Fruit fly (Drosophila melanogaster) whole organism, embryonic: ENCODE results near the gene Ufd4.

Experiments
- Abd-B ChIP-seq: fragments of 200-800 bp; sonication (Bioruptor generic); optimal IDR thresholded peaks from 2 replicates; lab custom pipeline; 2018; ENCODE audit warnings: missing biosample characterization, mild to moderate bottlenecking, missing genetic modification characterization, moderate library complexity
- CG10366 ChIP-seq: fragments of 200-800 bp; sonication (Bioruptor generic); IDR thresholded peaks from 2 replicates; pipeline ENCODE4 v1.3.6; 2022; ENCODE audit warnings: missing biosample characterization, missing genetic modification characterization
- CG10543 ChIP-seq: fragments of 200-800 bp; sonication (Bioruptor generic); optimal IDR thresholded peaks from 3 replicates; lab custom pipeline; 2017; ENCODE audit warnings: missing biosample characterization, mild to moderate bottlenecking, missing genetic modification characterization, moderate library complexity
- CG11560 ChIP-seq: fragments of 200-800 bp; sonication (Bioruptor generic); IDR thresholded peaks from 3 replicates; pipeline ENCODE4 v1.3.6; 2022; ENCODE audit warnings: missing biosample characterization, missing genetic modification characterization
- CG11695 ChIP-seq: fragments of 200-800 bp; sonication (Bioruptor generic); IDR thresholded peaks from 3 replicates; pipeline ENCODE4 v1.3.6; 2022; ENCODE audit warnings: missing biosample characterization, missing genetic modification characterization
- CG13424 ChIP-seq: fragments of 200-800 bp; sonication (Bioruptor generic); optimal IDR thresholded peaks from 2 replicates; lab custom pipeline; 2019; ENCODE audit warnings: missing biosample characterization, mild to moderate bottlenecking, missing genetic modification characterization, moderate library complexity
- CG14710 ChIP-seq: fragments of 200-800 bp; sonication (Bioruptor generic); optimal IDR thresholded peaks from 3 replicates; lab custom pipeline; 2019; ENCODE audit warnings: missing biosample characterization, mild to moderate bottlenecking, missing genetic modification characterization, moderate library complexity
- CG1529 ChIP-seq: fragments of 200-800 bp; sonication (Bioruptor generic); optimal IDR thresholded peaks from 3 replicates; lab custom pipeline; 2018; ENCODE audit warnings: missing biosample characterization, missing genetic modification characterization
- CG15601 ChIP-seq: fragments of 200-800 bp; sonication (Bioruptor generic); optimal IDR thresholded peaks from 3 replicates; lab custom pipeline; 2019; ENCODE audit warnings: missing biosample characterization, mild to moderate bottlenecking, missing genetic modification characterization, moderate library complexity
- CG17186 ChIP-seq: fragments of 200-800 bp; sonication (Bioruptor generic); optimal IDR thresholded peaks from 3 replicates; lab custom pipeline; 2017; ENCODE audit warnings: missing biosample characterization, missing genetic modification reagents, missing genetic modification characterization
- CG34376 ChIP-seq: fragments of 200-800 bp; sonication (Bioruptor generic); optimal IDR thresholded peaks from 2 replicates; lab custom pipeline; 2018; ENCODE audit warnings: missing biosample characterization, mild to moderate bottlenecking, missing genetic modification characterization
- CG4282 ChIP-seq: fragments of 200-800 bp; sonication (Bioruptor generic); optimal IDR thresholded peaks from 2 replicates; lab custom pipeline; 2016; ENCODE audit warnings: missing biosample characterization, missing genetic modification characterization
- CG6689 ChIP-seq: fragments of 200-800 bp; sonication (Bioruptor generic); IDR thresholded peaks from 2 replicates; pipeline ENCODE4 v1.3.6; 2022; ENCODE audit warnings: missing biosample characterization, missing genetic modification characterization
- CG7745 ChIP-seq: fragments of 200-800 bp; sonication (Bioruptor generic); optimal IDR thresholded peaks from 2 replicates; lab custom pipeline; 2018; ENCODE audit warnings: missing biosample characterization, mild to moderate bottlenecking, missing genetic modification characterization, moderate library complexity
- CG8281 ChIP-seq: fragments of 200-800 bp; sonication (Bioruptor generic); optimal IDR thresholded peaks from 2 replicates; lab custom pipeline; 2018; ENCODE audit warnings: missing biosample characterization, mild to moderate bottlenecking, missing genetic modification characterization, moderate library complexity
- CG8944 ChIP-seq: fragments of 200-800 bp; sonication (Bioruptor generic); optimal IDR thresholded peaks from 3 replicates; lab custom pipeline; 2016; ENCODE audit warnings: missing biosample characterization, missing genetic modification characterization
- CG9609 ChIP-seq: fragments of 200-800 bp; sonication (Bioruptor generic); optimal IDR thresholded peaks from 3 replicates; lab custom pipeline; 2016; ENCODE audit warnings: missing biosample characterization, missing genetic modification characterization
- CG9817 ChIP-seq: fragments of 200-800 bp; sonication (Bioruptor generic); optimal IDR thresholded peaks from 2 replicates; lab custom pipeline; 2018; ENCODE audit warnings: missing biosample characterization, mild to moderate bottlenecking, missing genetic modification characterization, moderate library complexity
- Chrac-16 ChIP-seq: fragments of 200-800 bp; sonication (Bioruptor generic); optimal IDR thresholded peaks from 3 replicates; lab custom pipeline; 2016; ENCODE audit warnings: missing biosample characterization, missing genetic modification characterization
- CoRest ChIP-seq: fragments of 200-800 bp; sonication (Bioruptor generic); optimal IDR thresholded peaks from 3 replicates; lab custom pipeline; 2018; ENCODE audit warnings: missing biosample characterization, mild to moderate bottlenecking, missing genetic modification characterization, moderate library complexity
- Doc2 ChIP-seq: fragments of 200-800 bp; sonication (Bioruptor generic); IDR thresholded peaks from 2 replicates; pipeline ENCODE4 v1.3.6; 2022; ENCODE audit warnings: missing biosample characterization, missing genetic modification characterization
- GATAe ChIP-seq: fragments of 200-800 bp; sonication (Bioruptor generic); conservative IDR thresholded peaks from 2 replicates; pipeline ENCODE4 v1.3.6; 2022; ENCODE audit warnings: missing biosample characterization, missing genetic modification characterization
- Hsf ChIP-seq: fragments of 200-800 bp; sonication (Bioruptor generic); optimal IDR thresholded peaks from 3 replicates; lab custom pipeline; 2016; ENCODE audit warnings: missing biosample characterization, missing genetic modification characterization
- Lim3 ChIP-seq: fragments of 200-800 bp; sonication (Bioruptor generic); IDR thresholded peaks from 2 replicates; pipeline ENCODE4 v1.3.6; 2022; ENCODE audit warnings: missing biosample characterization, missing genetic modification characterization
- NC2α ChIP-seq: fragments of 200-800 bp; sonication (Bioruptor generic); optimal IDR thresholded peaks from 2 replicates; lab custom pipeline; 2016; ENCODE audit warnings: missing biosample characterization, missing genetic modification characterization
- Ssrp ChIP-seq: fragments of 200-800 bp; sonication (Bioruptor generic); optimal IDR thresholded peaks from 2 replicates; lab custom pipeline; 2018; ENCODE audit warnings: missing biosample characterization, mild to moderate bottlenecking, missing genetic modification characterization, moderate library complexity
- Vsx1 ChIP-seq: fragments of 200-800 bp; sonication (Bioruptor generic); optimal IDR thresholded peaks from 2 replicates; lab custom pipeline; 2017; ENCODE audit warnings: missing biosample characterization, mild to moderate bottlenecking, missing genetic modification characterization, missing genetic modification reagents
- Xbp1 ChIP-seq: fragments of 200-800 bp; sonication (Bioruptor generic); optimal IDR thresholded peaks from 3 replicates; lab custom pipeline; 2016; ENCODE audit warnings: missing biosample characterization, mild to moderate bottlenecking, missing genetic modification characterization
- amos ChIP-seq: fragments of 200-800 bp; sonication (Bioruptor generic); IDR thresholded peaks from 2 replicates; pipeline ENCODE4 v1.3.6; 2022; ENCODE audit warnings: missing biosample characterization, missing genetic modification characterization; ENCODE audit not compliant: partially characterized antibody
- cad ChIP-seq: fragments of >200 bp; optimal IDR thresholded peaks from 2 replicates; lab custom pipeline; 2017; ENCODE audit warnings: missing biosample characterization, missing genetic modification characterization
- chif ChIP-seq, 2 experiments: fragments of 200-800 bp; sonication (Bioruptor generic); optimal IDR thresholded peaks; 3 replicates each; lab custom pipeline; 2016; ENCODE audit warnings: missing biosample characterization in 2 of 2, missing genetic modification characterization in 2 of 2
- chinmo ChIP-seq: fragments of 200-800 bp; sonication (Bioruptor generic); IDR thresholded peaks from 4 replicates; pipeline ENCODE4 v1.3.6; 2022; ENCODE audit warnings: missing biosample characterization, missing genetic modification characterization; ENCODE audit not compliant: partially characterized antibody
- da ChIP-seq: fragments of 200-800 bp; sonication (Bioruptor generic); optimal IDR thresholded peaks from 2 replicates; lab custom pipeline; 2016; ENCODE audit warnings: missing biosample characterization, missing genetic modification characterization
- eyg ChIP-seq: fragments of 200-800 bp; sonication (Bioruptor generic); optimal IDR thresholded peaks from 3 replicates; lab custom pipeline; 2016; ENCODE audit warnings: missing biosample characterization, missing genetic modification characterization
- gcm ChIP-seq: fragments of 200-800 bp; sonication (Bioruptor generic); optimal IDR thresholded peaks from 2 replicates; lab custom pipeline; 2019; ENCODE audit warnings: missing biosample characterization, mild to moderate bottlenecking, missing genetic modification characterization, moderate library complexity
- gem ChIP-seq: fragments of 200-800 bp; sonication (Bioruptor generic); optimal IDR thresholded peaks from 2 replicates; lab custom pipeline; 2019; ENCODE audit warnings: missing biosample characterization, mild to moderate bottlenecking, missing genetic modification characterization, moderate library complexity
- grau ChIP-seq: fragments of 200-800 bp; optimal IDR thresholded peaks from 3 replicates; lab custom pipeline; 2019; ENCODE audit warnings: missing biosample characterization, mild to moderate bottlenecking, missing genetic modification characterization, moderate library complexity
- h ChIP-seq: fragments of >200 bp; optimal IDR thresholded peaks from 2 replicates; lab custom pipeline; 2017
- hkb ChIP-seq, 2 experiments: fragments of 200-800 bp in 1 of 2; fragments of >200 bp in 1 of 2; sonication (Bioruptor generic) in 1 of 2; IDR thresholded peaks in 1 of 2; optimal IDR thresholded peaks in 1 of 2; 2 replicates each; pipeline versions ENCODE4 v1.3.6 to Lab custom; 2017 to 2022; ENCODE audit warnings: missing biosample characterization in 1 of 2, missing genetic modification characterization in 1 of 2
- kay ChIP-seq: fragments of 200-800 bp; sonication (Bioruptor generic); optimal IDR thresholded peaks from 2 replicates; lab custom pipeline; 2016; ENCODE audit warnings: missing biosample characterization, missing genetic modification characterization
- mirr ChIP-seq: fragments of 200-800 bp; sonication (Bioruptor generic); optimal IDR thresholded peaks from 3 replicates; lab custom pipeline; 2018; ENCODE audit warnings: missing biosample characterization, mild to moderate bottlenecking, missing genetic modification characterization
- nom ChIP-seq: fragments of 200-800 bp; sonication (Bioruptor generic); optimal IDR thresholded peaks from 2 replicates; lab custom pipeline; 2017; ENCODE audit warnings: missing biosample characterization, missing genetic modification characterization, mild to moderate bottlenecking, moderate library complexity, missing genetic modification reagents
- rib ChIP-seq: fragments of 200-800 bp; sonication (Bioruptor generic); IDR thresholded peaks from 2 replicates; pipeline ENCODE4 v1.3.6; 2022; ENCODE audit warnings: missing biosample characterization, missing genetic modification characterization
- sd ChIP-seq: fragments of 200-800 bp; sonication (Bioruptor generic); optimal IDR thresholded peaks from 3 replicates; lab custom pipeline; 2018; ENCODE audit warnings: missing biosample characterization, mild to moderate bottlenecking, missing genetic modification characterization, moderate library complexity
- slou ChIP-seq: fragments of 200-800 bp; sonication (Bioruptor generic); optimal IDR thresholded peaks from 3 replicates; lab custom pipeline; 2016; ENCODE audit warnings: missing biosample characterization, missing genetic modification characterization
- sr ChIP-seq: fragments of 200-800 bp; sonication (Bioruptor generic); IDR thresholded peaks from 3 replicates; pipeline ENCODE4 v1.3.6; 2022; ENCODE audit warnings: missing biosample characterization, missing genetic modification characterization
- stc ChIP-seq: fragments of 200-800 bp; sonication (Bioruptor generic); IDR thresholded peaks from 2 replicates; pipeline ENCODE4 v1.3.6; 2022; ENCODE audit warnings: missing biosample characterization, missing genetic modification characterization
- tna ChIP-seq: fragments of 200-800 bp; sonication (Bioruptor generic); IDR thresholded peaks from 2 replicates; pipeline ENCODE4 v1.3.6; 2022; ENCODE audit warnings: missing biosample characterization, missing genetic modification characterization; ENCODE audit not compliant: partially characterized antibody
- tx ChIP-seq: fragments of 200-800 bp; sonication (Bioruptor generic); optimal IDR thresholded peaks from 2 replicates; lab custom pipeline; 2016; ENCODE audit warnings: missing biosample characterization, missing genetic modification characterization
- wek ChIP-seq: fragments of 200-800 bp; sonication (Bioruptor generic); optimal IDR thresholded peaks from 3 replicates; lab custom pipeline; 2018; ENCODE audit warnings: missing biosample characterization, mild to moderate bottlenecking, missing genetic modification characterization, moderate library complexity

Ufd4 gene

dm6 chr2L:10237725-10238446 is 54.3 kb downstream of the Ufd4 start, which contains the start of gene mthl15 (continued):
- TF ChIP-seq rib (GFP tag; lab: Robert Waterston, UW) (no peak), CG1529 (GFP tag; lab: Kevin White, UChicago) (no peak), CG10543 (GFP tag; lab: Kevin White, UChicago) (no peak), Abd-B (GFP tag; lab: Kevin White, UChicago) (no peak), tna (GFP tag; lab: Robert Waterston, UW) (no peak), chinmo (GFP tag; lab: Robert Waterston, UW) (no peak), CoRest (no peak), CG8281 (tag; lab: Kevin White, UChicago) (no peak), stc (no peak; the same call in 1 of the 2 replicates), CG17186 (GFP tag; lab: Kevin White, UChicago) (no peak), CG14710 (no peak), tx (GFP tag; lab: Kevin White, UChicago) (no peak), CG34376 (GFP tag; lab: Kevin White, UChicago) (peak; percentile 69), kay (GFP tag; lab: Kevin White, UChicago) (no peak), CG8944 (no peak), da (no peak), wek (GFP tag; lab: Kevin White, UChicago) (peak; percentile 48), CG4282 (no peak), mirr (peak; percentile 95), CG9609 (GFP tag; lab: Kevin White, UChicago) (no peak), amos (GFP tag; lab: Robert Waterston, UW) (no peak), CG9817 (no peak), Doc2 (GFP tag; lab: Robert Waterston, UW) (no peak), Xbp1 (GFP tag; lab: Kevin White, UChicago) (no peak), nom (no peak), Vsx1 (GFP tag; lab: Kevin White, UChicago) (no peak), Chrac-16 (GFP tag; lab: Kevin White, UChicago) (no peak), cad (GFP tag; lab: Kevin White, UChicago) (no peak), CG13424 (tag; lab: Kevin White, UChicago) (peak; percentile 9), CG7745 (tag; lab: Kevin White, UChicago) (no peak), hkb (optimal IDR thresholded peaks at IDR 0.05; lab: Kevin White, UChicago) (no peak), hkb (GFP tag; IDR thresholded peaks at IDR 0.05; lab: Robert Waterston, UW) (no peak), CG11695 (GFP tag; lab: Robert Waterston, UW) (peak; percentile 28; the same call in 1 of the 3 replicates), NC2α (GFP tag; lab: Kevin White, UChicago) (peak; percentile 22), sr (GFP tag; lab: Robert Waterston, UW) (no peak), gem (no peak), grau (tag; lab: Kevin White, UChicago) (no peak), Ssrp (no peak), CG10366 (GFP tag; lab: Robert Waterston, UW) (no peak), CG11560 (no peak), chif (GFP tag; optimal IDR thresholded peaks at IDR 0.05; lab: Kevin White, UChicago) (no peak), Hsf (GFP tag; lab: Kevin White, UChicago) (no peak), Lim3 (no peak), h (lab: Kevin White, UChicago) (no peak), slou (GFP tag; lab: Kevin White, UChicago) (no peak), eyg (GFP tag; lab: Kevin White, UChicago) (no peak), CG6689 (GFP tag; lab: Robert Waterston, UW) (no peak), GATAe (GFP tag; lab: Robert Waterston, UW) (no peak), CG15601 (tag; lab: Kevin White, UChicago) (no peak), gcm (GFP tag; lab: Kevin White, UChicago) (peak; percentile 21), sd (tag; lab: Kevin White, UChicago) (peak; percentile 52)
